Fruit fly (Drosophila melanogaster) Kc167 (cell line): ENCODE data around the gene Mat89Ba.

Experiments
- Myc ChIP-seq: fragments of >200 bp; optimal IDR thresholded peaks from 2 replicates; lab custom pipeline; 2017; ENCODE audit warnings: missing external identifiers
- Sin3A ChIP-seq: fragments of >200 bp; optimal IDR thresholded peaks from 2 replicates; lab custom pipeline; 2018; ENCODE audit warnings: missing external identifiers
- h ChIP-seq: fragments of >200 bp; optimal IDR thresholded peaks from 3 replicates; lab custom pipeline; 2018; ENCODE audit warnings: missing external identifiers
- insv ChIP-seq: fragments of >200 bp; optimal IDR thresholded peaks from 3 replicates; lab custom pipeline; 2018; ENCODE audit warnings: missing external identifiers
- psq ChIP-seq: fragments of >200 bp; optimal IDR thresholded peaks from 2 replicates; lab custom pipeline; 2017; ENCODE audit warnings: missing external identifiers
- ttk ChIP-seq: sonication (Bioruptor generic); optimal IDR thresholded peaks from 2 replicates; lab custom pipeline; 2017; ENCODE audit warnings: missing external identifiers

Mat89Ba gene

dm6 chr3R:16225351-16225750 is 46.9 kb downstream of the Mat89Ba start, which contains the start of gene tara:
TSS of gene tara (plus strand) at chr3R:16225651.
- no peak for TF ChIP-seq h (lab: Kevin White, UChicago)
- TF ChIP-seq ttk (lab: Kevin White, UChicago): no peak
- no peak for TF ChIP-seq psq (lab: Kevin White, UChicago)
- TF ChIP-seq Myc (lab: Kevin White, UChicago): no peak
- no peak for TF ChIP-seq Sin3A (lab: Kevin White, UChicago)

- TF ChIP-seq ttk (lab: Kevin White, UChicago): no peak
- no peak for TF ChIP-seq insv (lab: Kevin White, UChicago)
- TF ChIP-seq Sin3A (lab: Kevin White, UChicago): no peak
- no peak for TF ChIP-seq h (lab: Kevin White, UChicago)
- TF ChIP-seq psq (lab: Kevin White, UChicago): no peak
- TF ChIP-seq Myc (lab: Kevin White, UChicago): no peak
These were observed 47.6 kb downstream of the Mat89Ba start for dm6 chr3R:16224415-16225165.

dm6 chr3R:16223252-16224037 is 48.8 kb downstream of the Mat89Ba start:
- no peak for TF ChIP-seq h (lab: Kevin White, UChicago)
- no peak for TF ChIP-seq Sin3A (lab: Kevin White, UChicago)
- no peak for TF ChIP-seq Myc (lab: Kevin White, UChicago)
- no peak for TF ChIP-seq psq (lab: Kevin White, UChicago)
- no peak for TF ChIP-seq ttk (lab: Kevin White, UChicago)
- TF ChIP-seq insv (lab: Kevin White, UChicago): no peak

- TF ChIP-seq Sin3A (lab: Kevin White, UChicago): no peak
- no peak for TF ChIP-seq insv (lab: Kevin White, UChicago)
- no peak for TF ChIP-seq ttk (lab: Kevin White, UChicago)
These were observed 49.8 kb downstream of the Mat89Ba start for dm6 chr3R:16222300-16222903.

- no peak for TF ChIP-seq Myc (lab: Kevin White, UChicago)
- no peak for TF ChIP-seq psq (lab: Kevin White, UChicago)
- TF ChIP-seq h (lab: Kevin White, UChicago): no peak
- no peak for TF ChIP-seq insv (lab: Kevin White, UChicago)
- TF ChIP-seq Sin3A (lab: Kevin White, UChicago): no peak
- TF ChIP-seq ttk (lab: Kevin White, UChicago): no peak
These were observed 50.6 kb downstream of the Mat89Ba start for dm6 chr3R:16221359-16222299.

dm6 chr3R:16220854-16221253 is 51.4 kb downstream of the Mat89Ba start:
- no peak for TF ChIP-seq psq (lab: Kevin White, UChicago)

- no peak for TF ChIP-seq h (lab: Kevin White, UChicago)
- no peak for TF ChIP-seq insv (lab: Kevin White, UChicago)
- no peak for TF ChIP-seq ttk (lab: Kevin White, UChicago)
- TF ChIP-seq psq (lab: Kevin White, UChicago): no peak
These were observed 52.1 kb downstream of the Mat89Ba start for dm6 chr3R:16220050-16220670.
